Fruit fly (Drosophila melanogaster): ENCODE measurements around the gene Brf.

Gene Brf

DNA sequence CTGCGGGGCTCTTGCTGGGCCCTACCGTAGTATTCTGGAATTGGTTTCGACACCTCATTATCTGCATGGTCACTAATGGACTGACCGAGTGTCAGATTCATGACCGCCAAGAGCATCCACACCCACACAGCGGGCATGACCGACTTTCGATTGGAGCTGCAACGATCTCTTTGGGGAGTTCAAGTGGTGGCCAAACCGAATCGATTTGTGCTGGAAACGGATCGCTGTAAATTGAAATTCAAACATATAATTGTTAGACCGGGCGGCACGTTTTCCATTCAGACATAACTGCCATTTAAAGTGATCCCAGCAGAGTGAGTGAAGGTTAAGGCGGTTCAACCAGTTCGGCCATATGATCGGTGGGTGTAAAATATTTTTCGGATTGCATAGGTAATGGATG, 15.3 kb upstream of the Brf start, which contains the start of the genes CG42824 and CG42798:
TSS of gene CG42824 (minus strand) at position 101 of the 400 bp plus-strand sequence.
TSS of gene CG42798 (plus strand) at position 268 of the 400 bp plus-strand sequence.
- no peak for TF ChIP-seq CG6654 (GFP tag; optimal IDR thresholded peaks at IDR 0.05)
- no peak for TF ChIP-seq CG10565 (GFP tag; optimal IDR thresholded peaks at IDR 0.05)
- no peak for TF ChIP-seq Mes4 (GFP tag; optimal IDR thresholded peaks at IDR 0.05)
- TF ChIP-seq CrebB (tag; optimal IDR thresholded peaks at IDR 0.05), result no peak
- TF ChIP-seq pzg (GFP tag; optimal IDR thresholded peaks at IDR 0.05), result no peak
- TF ChIP-seq CG16779 (GFP tag; IDR thresholded peaks at IDR 0.05), result no peak
- TF ChIP-seq zfh1 (GFP tag; IDR thresholded peaks at IDR 0.05), result no peak
- no peak for TF ChIP-seq Meics (GFP tag; optimal IDR thresholded peaks at IDR 0.05)
- no peak for TF ChIP-seq ap (GFP tag; IDR thresholded peaks at IDR 0.05)
- TF ChIP-seq Myb (GFP tag; optimal IDR thresholded peaks at IDR 0.05), result no peak
- no peak for TF ChIP-seq CG6813 (GFP tag; optimal IDR thresholded peaks at IDR 0.05)

DNA sequence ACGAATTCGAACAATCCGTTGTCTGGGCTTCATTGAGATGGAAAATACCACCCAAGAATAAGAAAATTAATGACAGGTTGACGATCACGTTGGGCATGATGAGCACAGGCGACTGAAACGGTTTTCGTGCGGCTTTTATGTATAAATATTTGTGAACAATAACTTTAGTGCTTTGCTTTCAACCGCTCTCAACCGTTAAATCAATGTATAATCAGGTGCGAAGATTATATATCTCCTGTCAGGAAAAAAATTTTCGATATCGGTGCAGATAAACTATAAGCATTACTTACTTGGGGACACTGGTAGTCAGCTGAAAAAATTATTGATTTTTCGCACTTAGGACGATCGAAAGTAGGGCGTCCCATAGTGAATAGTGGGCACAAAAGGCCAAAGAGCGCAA, 13.9 kb upstream of the Brf start, which contains the start of gene CG42823:
TSS of gene CG42823 (minus strand) at position 101 of the 400 bp plus-strand sequence.
- TF ChIP-seq kay (GFP tag; optimal IDR thresholded peaks at IDR 0.05) (no peak), Ada2b (GFP tag; IDR thresholded peaks at IDR 0.05) (no peak), Nf-YC (tag; optimal IDR thresholded peaks at IDR 0.05) (no peak), crol (GFP tag; IDR thresholded peaks at IDR 0.05) (no peak)

DNA sequence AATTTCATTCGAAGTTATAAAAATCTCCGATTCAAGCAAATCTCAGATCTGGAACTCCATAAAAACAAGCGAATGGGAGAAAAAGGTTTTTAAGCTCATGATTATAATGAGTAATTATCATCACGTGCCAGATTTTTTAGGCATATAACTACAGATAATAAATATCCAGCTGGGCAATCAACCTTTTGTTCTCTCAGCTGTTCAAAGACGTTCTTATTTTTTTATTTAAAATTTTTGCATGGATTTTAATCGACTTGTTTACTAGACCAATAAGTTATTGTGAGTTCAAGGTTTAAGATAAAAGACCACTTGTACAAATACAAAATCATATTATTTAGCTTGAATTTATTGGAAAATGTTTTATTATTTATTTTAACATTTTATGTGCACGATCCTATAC, 13.0 kb upstream of the Brf start:
- TF ChIP-seq sens (GFP tag), result peak; percentile 15
- TF ChIP-seq lbe (GFP tag; optimal IDR thresholded peaks at IDR 0.05), result peak; percentile 75
- peak; percentile 32 for TF ChIP-seq CG2120 (GFP tag; optimal IDR thresholded peaks at IDR 0.05)
- no peak for TF ChIP-seq pan (optimal IDR thresholded peaks at IDR 0.05)
- TF ChIP-seq pan (GFP tag; optimal IDR thresholded peaks at IDR 0.05 in 1 of 2, IDR thresholded peaks at IDR 0.05 in 1 of 2), result no peak
- TF ChIP-seq Hmr (GFP tag; optimal IDR thresholded peaks at IDR 0.05), result peak; percentile 66
- no peak for TF ChIP-seq CG13287 (GFP tag; IDR thresholded peaks at IDR 0.05; ENCODE audit: partially characterized antibody)
- no peak for TF ChIP-seq CG1602 (GFP tag; optimal IDR thresholded peaks at IDR 0.05)
- peak; percentile 33 for TF ChIP-seq Med (GFP tag)
- no peak for TF ChIP-seq Sry-δ (GFP tag; optimal IDR thresholded peaks at IDR 0.05)
- TF ChIP-seq CG2678 (tag; optimal IDR thresholded peaks at IDR 0.05), result peak; percentile 6
- no peak for TF ChIP-seq aop (GFP tag; IDR thresholded peaks at IDR 0.05)
- TF ChIP-seq CG17802 (tag; optimal IDR thresholded peaks at IDR 0.05), result no peak

DNA sequence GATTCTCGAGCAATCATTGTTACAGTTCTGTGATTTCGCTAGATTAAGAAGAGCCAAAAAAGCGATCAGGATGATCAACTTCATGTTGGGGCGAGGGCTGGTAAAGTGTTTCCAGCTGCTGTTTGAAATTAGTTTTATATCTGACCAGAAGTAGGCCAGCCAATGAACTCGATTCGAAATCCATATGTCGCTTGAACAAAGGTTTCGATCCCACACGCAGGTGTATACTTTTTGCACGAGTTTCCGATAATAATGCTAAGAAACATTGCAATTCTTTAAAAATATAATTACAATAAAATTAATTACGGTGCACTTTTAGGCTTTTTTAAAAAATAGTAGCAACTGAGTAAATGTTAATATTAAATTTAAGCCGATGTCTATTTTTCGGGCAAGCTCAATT, 12.5 kb upstream of the Brf start, which contains the start of gene CG34280:
TSS of gene CG34280 (minus strand) at position 101 of the 400 bp plus-strand sequence.
- TF ChIP-seq luna (GFP tag; optimal IDR thresholded peaks at IDR 0.05) (no peak), CG31388 (GFP tag; optimal IDR thresholded peaks at IDR 0.05) (no peak), CG1602 (GFP tag; optimal IDR thresholded peaks at IDR 0.05) (no peak), ems (GFP tag; optimal IDR thresholded peaks at IDR 0.05) (no peak), CG8290 (GFP tag; optimal IDR thresholded peaks at IDR 0.05) (no peak), CG8290 (tag; optimal IDR thresholded peaks at IDR 0.05) (no peak), CG2712 (tag; optimal IDR thresholded peaks at IDR 0.05) (no peak), chif (GFP tag; optimal IDR thresholded peaks at IDR 0.05) (no peak), pita (GFP tag; optimal IDR thresholded peaks at IDR 0.05) (no peak), HLHmδ (GFP tag; optimal IDR thresholded peaks at IDR 0.05) (no peak), gem (tag; optimal IDR thresholded peaks at IDR 0.05) (no peak), CG4282 (GFP tag; optimal IDR thresholded peaks at IDR 0.05) (no peak), repo (GFP tag; optimal IDR thresholded peaks at IDR 0.05) (no peak), lmd (GFP tag; IDR thresholded peaks at IDR 0.05) (no peak), CG4360 (GFP tag; IDR thresholded peaks at IDR 0.05) (no peak), CG10462 (GFP tag; optimal IDR thresholded peaks at IDR 0.05) (no peak), NfI (GFP tag; optimal IDR thresholded peaks at IDR 0.05) (no peak), odd (GFP tag; optimal IDR thresholded peaks at IDR 0.05) (no peak), CG4730 (GFP tag; IDR thresholded peaks at IDR 0.05) (no peak)
